Worm (Caenorhabditis elegans) whole organism, L4/young adult: ENCODE results near the gene F55F1.2.

ENCODE experiments used
- W03F9.2 ChIP-seq: fragments of 150-350 bp; optimal IDR thresholded peaks from 2 replicates; lab custom pipeline; 2014; ENCODE audit warnings: missing biosample characterization, missing genetic modification characterization
- dao-5 ChIP-seq: sonication (generic microtip); optimal IDR thresholded peaks from 2 replicates; lab custom pipeline; 2016; ENCODE audit warnings: missing genotype, missing genetic modification characterization, moderate library complexity, missing compliant biosample characterization
- him-1 ChIP-seq: sonication (generic microtip); optimal IDR thresholded peaks from 2 replicates; lab custom pipeline; 2016; ENCODE audit warnings: missing genotype, missing genetic modification reagents, missing genetic modification characterization, missing compliant biosample characterization

The F55F1.2 gene

DNA sequence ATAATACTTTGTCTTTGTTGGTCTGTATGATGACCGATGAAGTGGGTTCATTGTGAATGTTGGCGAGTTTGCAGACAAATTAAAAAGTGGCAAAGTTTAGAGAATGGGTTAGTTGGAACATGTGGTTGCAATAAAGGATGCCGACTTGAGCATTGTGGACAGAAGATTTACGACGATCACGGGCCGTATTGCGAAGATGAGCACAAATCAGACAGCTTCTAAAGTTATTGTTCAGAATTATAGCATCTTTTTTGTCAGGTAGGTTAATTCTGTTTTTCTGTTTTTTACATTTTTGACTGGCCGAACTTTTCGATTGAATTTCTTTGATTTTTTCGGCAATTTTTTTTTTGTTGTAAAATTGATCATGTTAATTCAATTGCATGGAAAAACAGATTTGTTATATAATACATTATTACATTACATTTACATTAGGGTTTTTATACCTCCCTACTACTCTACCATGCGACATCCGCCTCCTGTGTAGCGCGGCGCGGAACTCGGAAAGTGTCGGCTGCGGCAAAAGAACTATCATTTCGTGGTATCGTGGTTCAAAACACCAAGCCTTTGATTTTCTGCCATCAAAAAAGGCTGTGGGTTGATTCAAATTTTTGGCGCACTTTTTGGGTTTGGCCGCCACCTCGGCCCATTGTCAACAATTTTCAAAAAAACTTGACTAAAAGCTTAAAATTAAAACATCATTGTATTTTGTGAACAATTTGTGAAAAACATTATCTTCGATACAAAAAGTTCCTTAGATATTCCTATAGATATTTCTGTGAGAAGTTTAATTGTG is 6.2 kb downstream of the F55F1.2 start, which contains the start of gene unc-2:
unc-2 (minus strand) TSS at position 51 of the 793 bp plus-strand sequence.
- TF ChIP-seq dao-5 (no peak), him-1 (tag; lab: Kevin White, UChicago) (no peak), W03F9.2 (tag; lab: Kevin White, UChicago) (no peak)

ce11 chrX:2754036-2754941 is 15.6 kb downstream of the F55F1.2 start:
- TF ChIP-seq W03F9.2 (tag; lab: Kevin White, UChicago) (no peak), dao-5 (no peak), him-1 (tag; lab: Kevin White, UChicago) (no peak)

ce11 chrX:2752841-2753240 is 17.0 kb downstream of the F55F1.2 start:
- no peak for TF ChIP-seq dao-5
- TF ChIP-seq W03F9.2 (tag; lab: Kevin White, UChicago) = no peak
- no peak for TF ChIP-seq him-1 (tag; lab: Kevin White, UChicago)

ce11 chrX:2748908-2749307 is 21.0 kb downstream of the F55F1.2 start:
- TF ChIP-seq him-1 (tag; lab: Kevin White, UChicago) (no peak), dao-5 (no peak), W03F9.2 (tag; lab: Kevin White, UChicago) (no peak)

DNA sequence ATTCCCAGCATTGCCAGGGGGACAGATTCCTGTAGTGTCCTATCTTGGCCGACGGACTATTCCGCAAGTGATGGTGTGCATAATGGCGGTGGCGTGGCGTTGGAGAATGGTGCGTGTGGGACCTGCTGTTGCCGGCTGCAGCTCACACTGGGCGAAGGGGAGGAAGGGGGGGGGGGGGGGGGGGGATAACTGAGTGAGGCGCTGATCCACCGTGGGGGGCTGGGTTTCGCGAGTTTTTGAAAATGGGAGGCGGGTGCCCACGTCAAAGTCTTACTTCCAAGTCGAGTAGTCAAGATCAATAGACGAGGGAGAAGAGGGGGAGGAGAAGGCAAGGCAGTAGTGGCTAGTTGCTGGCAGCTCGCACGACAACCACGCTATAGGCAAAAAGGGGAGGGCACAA is 38.4 kb downstream of the F55F1.2 start:
- TF ChIP-seq dao-5 (no peak), him-1 (tag; lab: Kevin White, UChicago) (no peak), W03F9.2 (tag; lab: Kevin White, UChicago) (no peak)

- TF ChIP-seq dao-5 (no peak), him-1 (tag; lab: Kevin White, UChicago) (no peak)
Measured at ce11 chrX:2729857-2730256, 40.0 kb downstream of the F55F1.2 start.

ce11 chrX:2727681-2728080 is 42.2 kb downstream of the F55F1.2 start:
- TF ChIP-seq dao-5 (no peak), W03F9.2 (tag; lab: Kevin White, UChicago) (no peak), him-1 (tag; lab: Kevin White, UChicago) (no peak)
